Worm (Caenorhabditis elegans) whole organism, L4 larva: Measurements from ENCODE around the gene F11A5.5.

ENCODE experiments used
- F26F4.8 ChIP-seq: fragments of 200-800 bp; sonication (Bioruptor generic); conservative IDR thresholded peaks from 2 replicates; pipeline ENCODE4 v1.3.6; 2022; ENCODE audit warnings: missing genetic modification characterization, missing compliant biosample characterization
- F37D6.2 ChIP-seq: sonication (generic microtip); optimal IDR thresholded peaks from 2 replicates; lab custom pipeline; 2016; ENCODE audit warnings: mild to moderate bottlenecking, missing genetic modification characterization, missing compliant biosample characterization
- F44E2.7 ChIP-seq: fragments of 200-800 bp; sonication (Bioruptor generic); IDR thresholded peaks from 2 replicates; pipeline ENCODE4 v2.1.2; 2022; ENCODE audit warnings: missing genetic modification characterization, missing compliant biosample characterization
- F49E8.2 ChIP-seq: sonication (generic microtip); optimal IDR thresholded peaks from 2 replicates; lab custom pipeline; 2016; ENCODE audit warnings: missing compliant biosample characterization, mild to moderate bottlenecking, missing genetic modification characterization, borderline replicate concordance
- Y5F2A.4 ChIP-seq: fragments of 200-800 bp; sonication (Bioruptor generic); optimal IDR thresholded peaks from 2 replicates; lab custom pipeline; 2018; ENCODE audit warnings: mild to moderate bottlenecking, missing genetic modification characterization, missing compliant biosample characterization
- Y75B8A.6 ChIP-seq: fragments of 200-800 bp; sonication (Bioruptor generic); IDR thresholded peaks from 2 replicates; pipeline ENCODE4 v1.3.6; 2022; ENCODE audit warnings: missing genetic modification reagents, missing genetic modification characterization, missing compliant biosample characterization
- ZK546.5 ChIP-seq, 2 experiments: sonication (generic microtip); optimal IDR thresholded peaks; 2 replicates each; lab custom pipeline; 2017; ENCODE audit warnings: missing biosample characterization in 2 of 2, missing genetic modification characterization in 2 of 2
- ceh-20 ChIP-seq: fragments of 200-800 bp; sonication (Bioruptor generic); IDR thresholded peaks from 2 replicates; pipeline ENCODE4 v1.3.6; 2022; ENCODE audit warnings: missing genetic modification reagents, missing genetic modification characterization, missing compliant biosample characterization
- ceh-62 ChIP-seq: sonication (generic microtip); optimal IDR thresholded peaks from 2 replicates; lab custom pipeline; 2017; ENCODE audit warnings: missing biosample characterization, missing genetic modification characterization
- ceh-82 ChIP-seq: sonication (generic microtip); optimal IDR thresholded peaks from 2 replicates; lab custom pipeline; 2017; ENCODE audit warnings: missing biosample characterization, missing genetic modification characterization
- ctbp-1 ChIP-seq: fragments of 200-800 bp; sonication (Bioruptor generic); IDR thresholded peaks from 2 replicates; pipeline ENCODE4 v1.3.6; 2022; ENCODE audit warnings: missing genetic modification reagents, missing genetic modification characterization, missing compliant biosample characterization
- daf-16 ChIP-seq, 3 experiments: sonication (generic microtip); optimal IDR thresholded peaks; 2 replicates each; lab custom pipeline; 2016 to 2017; ENCODE audit warnings: missing genetic modification characterization in 3 of 3, missing genetic modification reagents in 3 of 3, mild to moderate bottlenecking in 2 of 3, missing compliant biosample characterization in 2 of 3, missing biosample characterization in 1 of 3, moderate library complexity in 1 of 3
- daf-19 ChIP-seq: fragments of 200-800 bp; sonication (Bioruptor generic); conservative IDR thresholded peaks from 2 replicates; pipeline ENCODE4 v1.3.6; 2022; ENCODE audit warnings: missing genetic modification characterization, missing compliant biosample characterization
- dmd-6 ChIP-seq: fragments of 200-800 bp; sonication (Bioruptor generic); IDR thresholded peaks from 2 replicates; pipeline ENCODE4 v1.3.6; 2022; ENCODE audit warnings: missing genetic modification reagents, missing genetic modification characterization, missing compliant biosample characterization
- dve-1 ChIP-seq: sonication (generic microtip); optimal IDR thresholded peaks from 2 replicates; lab custom pipeline; 2017; ENCODE audit warnings: antibody characterized with exemption, mild to moderate bottlenecking, missing genetic modification characterization, missing compliant biosample characterization; ENCODE audit not compliant: insufficient read depth
- egl-27 ChIP-seq: sonication (generic microtip); optimal IDR thresholded peaks from 3 replicates; lab custom pipeline; 2017; ENCODE audit warnings: missing biosample characterization, missing genetic modification reagents, missing genetic modification characterization
- fkh-10 ChIP-seq: fragments of 150-350 bp; optimal IDR thresholded peaks from 2 replicates; lab custom pipeline; 2014; ENCODE audit warnings: missing biosample characterization, missing genetic modification reagents, missing genetic modification characterization
- gei-8 ChIP-seq: fragments of 200-800 bp; sonication (Bioruptor generic); optimal IDR thresholded peaks from 2 replicates; lab custom pipeline; 2018; ENCODE audit warnings: mild to moderate bottlenecking, missing genetic modification characterization, missing compliant biosample characterization
- hif-1 ChIP-seq, 2 experiments: sonication (generic microtip); optimal IDR thresholded peaks; 2 replicates each; lab custom pipeline; 2016 to 2017; ENCODE audit warnings: missing compliant biosample characterization in 2 of 2, missing genetic modification characterization in 2 of 2, missing genetic modification reagents in 2 of 2, missing genotype in 2 of 2, mild to moderate bottlenecking in 1 of 2
- hlh-11 ChIP-seq: fragments of 200-800 bp; sonication (Bioruptor generic); optimal IDR thresholded peaks from 2 replicates; lab custom pipeline; 2018; ENCODE audit warnings: mild to moderate bottlenecking, missing genetic modification characterization, missing compliant biosample characterization
- lin-1 ChIP-seq: fragments of 200-800 bp; sonication (Bioruptor generic); IDR thresholded peaks from 2 replicates; pipeline ENCODE4 v1.3.6; 2022; ENCODE audit warnings: missing genetic modification reagents, missing genetic modification characterization, missing compliant biosample characterization
- lin-13 ChIP-seq: fragments of 150-350 bp; optimal IDR thresholded peaks from 2 replicates; lab custom pipeline; 2014; ENCODE audit warnings: missing biosample characterization, missing genetic modification reagents, missing genetic modification characterization
- lin-29 ChIP-seq: fragments of 200-800 bp; sonication (Bioruptor generic); IDR thresholded peaks from 2 replicates; pipeline ENCODE4 v1.3.6; 2022; ENCODE audit warnings: missing genetic modification reagents, missing genetic modification characterization, missing compliant biosample characterization
- lin-38 ChIP-seq: fragments of 200-800 bp; sonication (Bioruptor generic); IDR thresholded peaks from 2 replicates; pipeline ENCODE4 v1.3.6; 2022; ENCODE audit warnings: missing genetic modification reagents, missing genetic modification characterization, missing compliant biosample characterization
- lin-39 ChIP-seq: fragments of 150-350 bp; optimal IDR thresholded peaks from 2 replicates; lab custom pipeline; 2014; ENCODE audit warnings: missing biosample characterization, missing genetic modification reagents, missing genetic modification characterization
- madf-5 ChIP-seq, 2 experiments: fragments of 200-800 bp; sonication (Bioruptor generic); IDR thresholded peaks; 2 replicates each; pipeline ENCODE4 v1.3.6; 2022; ENCODE audit warnings: missing compliant biosample characterization in 2 of 2, missing genetic modification characterization in 2 of 2
- mdt-29 ChIP-seq: fragments of 200-800 bp; sonication (Bioruptor generic); IDR thresholded peaks from 2 replicates; pipeline ENCODE4 v1.3.6; 2022; ENCODE audit warnings: missing genetic modification reagents, missing genetic modification characterization, missing compliant biosample characterization
- mxl-2 ChIP-seq: fragments of 200-800 bp; sonication (Bioruptor generic); conservative IDR thresholded peaks from 2 replicates; pipeline ENCODE4 v1.3.6; 2022; ENCODE audit warnings: missing genetic modification reagents, missing genetic modification characterization, missing compliant biosample characterization
- nhr-10 ChIP-seq: fragments of 150-350 bp; optimal IDR thresholded peaks from 2 replicates; lab custom pipeline; 2014; ENCODE audit warnings: missing biosample characterization, missing genetic modification characterization
- nhr-102 ChIP-seq: sonication (generic microtip); optimal IDR thresholded peaks from 2 replicates; lab custom pipeline; 2016; ENCODE audit warnings: mild to moderate bottlenecking, missing genetic modification characterization, moderate library complexity, missing compliant biosample characterization
- nhr-111 ChIP-seq: fragments of 200-800 bp; sonication (Bioruptor generic); optimal IDR thresholded peaks from 2 replicates; lab custom pipeline; 2018; ENCODE audit warnings: mild to moderate bottlenecking, missing genetic modification characterization, missing compliant biosample characterization
- nhr-28 ChIP-seq: fragments of 150-350 bp; optimal IDR thresholded peaks from 2 replicates; lab custom pipeline; 2014; ENCODE audit warnings: missing biosample characterization, missing genetic modification characterization
- pha-4 ChIP-seq, 2 experiments: fragments of 150-350 bp in 1 of 2; fragments of 200-800 bp in 1 of 2; sonication (Bioruptor generic) in 1 of 2; IDR thresholded peaks in 1 of 2; optimal IDR thresholded peaks in 1 of 2; 2 replicates each; pipeline versions ENCODE4 v1.3.6 to Lab custom; 2014 to 2022; ENCODE audit warnings: missing genetic modification characterization in 2 of 2, missing genetic modification reagents in 2 of 2, missing biosample characterization in 1 of 2, missing compliant biosample characterization in 1 of 2
- rbr-2 ChIP-seq: sonication (generic microtip); optimal IDR thresholded peaks from 2 replicates; lab custom pipeline; 2016; ENCODE audit warnings: missing genotype, missing genetic modification characterization, missing compliant biosample characterization
- snpc-1.2 ChIP-seq: fragments of 200-800 bp; sonication (Bioruptor generic); IDR thresholded peaks from 2 replicates; pipeline ENCODE4 v1.3.6; 2022; ENCODE audit warnings: missing genetic modification reagents, missing genetic modification characterization, missing compliant biosample characterization
- spr-1 ChIP-seq: sonication (generic microtip); optimal IDR thresholded peaks from 2 replicates; lab custom pipeline; 2016; ENCODE audit warnings: mild to moderate bottlenecking, missing genetic modification characterization, missing compliant biosample characterization
- tra-1 ChIP-seq: fragments of 200-800 bp; sonication (Bioruptor generic); IDR thresholded peaks from 2 replicates; pipeline ENCODE4 v1.3.6; 2022; ENCODE audit warnings: missing genetic modification reagents, missing genetic modification characterization, missing compliant biosample characterization
- unc-39 ChIP-seq: sonication (generic microtip); optimal IDR thresholded peaks from 2 replicates; lab custom pipeline; 2017; ENCODE audit warnings: missing biosample characterization, missing genetic modification characterization
- unc-62 ChIP-seq, 3 experiments: fragments of 150-350 bp in 1 of 3; sonication (generic microtip); optimal IDR thresholded peaks in 2 of 3; peaks in 1 of 3; 1 replicate in 1 of 3; 2 replicates in 2 of 3; lab custom pipeline; 2014 to 2017; ENCODE audit warnings: missing biosample characterization in 3 of 3, missing genetic modification characterization in 3 of 3, missing genetic modification reagents in 3 of 3, missing genotype in 1 of 3
- zag-1 ChIP-seq: fragments of 150-350 bp; optimal IDR thresholded peaks from 2 replicates; lab custom pipeline; 2014; ENCODE audit warnings: missing biosample characterization, missing genetic modification characterization
- zfp-2 ChIP-seq: sonication (generic microtip); optimal IDR thresholded peaks from 2 replicates; lab custom pipeline; 2016; ENCODE audit warnings: mild to moderate bottlenecking, missing genetic modification characterization, missing compliant biosample characterization
- zip-11 ChIP-seq: fragments of 200-800 bp; sonication (Bioruptor generic); IDR thresholded peaks from 2 replicates; pipeline ENCODE4 v1.3.6; 2022; ENCODE audit warnings: missing genetic modification characterization, missing compliant biosample characterization
- ztf-7 ChIP-seq: fragments of 150-350 bp; optimal IDR thresholded peaks from 2 replicates; lab custom pipeline; 2014; ENCODE audit warnings: missing biosample characterization, missing genetic modification characterization

Gene F11A5.5

ce11 chrV:16220020-16220419 is 21.9 kb downstream of the F11A5.5 start:
- no peak for TF ChIP-seq nhr-102 (tag; lab: Kevin White, UChicago)
- peak in 1 of 2 experiments; percentile 93 for TF ChIP-seq unc-62 (GFP tag; optimal IDR thresholded peaks at IDR 0.05 in 1 of 2; lab: Kevin White, UChicago)
- no peak for TF ChIP-seq unc-62 (tag; optimal IDR thresholded peaks at IDR 0.05; lab: Kevin White, UChicago)
- TF ChIP-seq lin-38 (GFP tag; lab: Robert Waterston, UW) = no peak

ce11 chrV:16224027-16224426 is 25.9 kb downstream of the F11A5.5 start, which contains the start of gene stdh-2:
Gene stdh-2 (plus strand): TSS chrV:16224327.
- TF ChIP-seq ceh-20 (GFP tag; lab: Robert Waterston, UW) (no peak), fkh-10 (no peak), gei-8 (no peak), egl-27 (no peak), nhr-28 (tag; lab: Kevin White, UChicago) (peak; percentile 54), hlh-11 (no peak)

DNA sequence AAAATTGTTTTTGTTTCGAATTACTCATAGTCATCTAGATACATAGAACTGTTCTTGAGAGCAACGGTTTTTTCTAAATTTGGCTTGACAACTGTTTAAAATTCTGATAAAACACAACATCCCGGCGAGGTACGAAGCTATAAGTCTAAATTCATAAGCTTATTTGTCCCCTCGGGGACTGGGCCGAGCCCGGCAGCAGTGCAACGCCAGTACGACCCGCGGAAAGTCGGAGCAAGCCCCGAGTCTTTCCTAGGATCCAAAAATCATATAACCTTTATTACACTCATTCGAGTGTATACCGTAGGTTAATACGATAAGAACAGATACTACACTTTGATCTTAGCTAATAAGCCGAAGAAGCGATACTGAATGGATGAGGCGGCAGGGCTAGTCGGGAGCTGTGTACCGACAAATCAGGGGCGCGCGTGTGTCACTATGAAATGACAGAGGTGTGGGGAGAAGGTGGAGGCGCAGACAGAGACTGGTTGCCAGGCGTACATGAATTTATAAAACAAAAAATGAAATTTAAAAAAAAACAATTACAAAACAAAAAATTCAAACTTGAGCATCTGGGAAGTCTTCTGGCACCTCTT is 27.5 kb downstream of the F11A5.5 start:
- TF ChIP-seq F44E2.7 (no peak), Y5F2A.4 (GFP tag; lab: Kevin White, UChicago) (no peak), madf-5 (GFP tag; IDR thresholded peaks at IDR 0.05; lab: Robert Waterston, UW) (no peak), daf-16 (GFP tag; optimal IDR thresholded peaks at IDR 0.05; lab: Kevin White, UChicago) (peak in 1 of 2 experiments; percentile 31), daf-16 (tag; optimal IDR thresholded peaks at IDR 0.05; lab: Kevin White, UChicago) (no peak), zip-11 (GFP tag; lab: Robert Waterston, UW) (no peak), daf-19 (GFP tag; lab: Robert Waterston, UW) (no peak), F26F4.8 (GFP tag; lab: Robert Waterston, UW) (no peak), zfp-2 (tag; lab: Kevin White, UChicago) (no peak), pha-4 (GFP tag; IDR thresholded peaks at IDR 0.05; lab: Robert Waterston, UW) (0 out of 2 replicates have a peak, but pooled peaks have one; percentile 10), pha-4 (tag; optimal IDR thresholded peaks at IDR 0.05; lab: Kevin White, UChicago) (no peak), lin-1 (GFP tag; lab: Robert Waterston, UW) (no peak), spr-1 (no peak), gei-8 (no peak), egl-27 (no peak), F49E8.2 (peak; percentile 81), nhr-10 (no peak), dmd-6 (GFP tag; lab: Robert Waterston, UW) (peak; percentile 42; the same call in 1 of the 2 replicates), nhr-111 (GFP tag; lab: Kevin White, UChicago) (no peak), mxl-2 (GFP tag; lab: Robert Waterston, UW) (no peak), F37D6.2 (tag; lab: Kevin White, UChicago) (no peak), unc-62 (GFP tag; optimal IDR thresholded peaks at IDR 0.05 in 1 of 2; lab: Kevin White, UChicago) (no peak), unc-62 (tag; optimal IDR thresholded peaks at IDR 0.05; lab: Kevin White, UChicago) (no peak), lin-38 (GFP tag; lab: Robert Waterston, UW) (peak; percentile 40; the same call in 1 of the 2 replicates), ztf-7 (tag; lab: Kevin White, UChicago) (no peak), lin-39 (tag; lab: Kevin White, UChicago) (no peak), zag-1 (tag; lab: Kevin White, UChicago) (no peak), dve-1 (tag; lab: Kevin White, UChicago) (peak; percentile 18), ceh-82 (tag; lab: Kevin White, UChicago) (no peak), ceh-62 (tag; lab: Kevin White, UChicago) (no peak), ZK546.5 (tag; optimal IDR thresholded peaks at IDR 0.05; lab: Kevin White, UChicago) (no peak), lin-13 (GFP tag; lab: Kevin White, UChicago) (no peak), ctbp-1 (no peak), ceh-20 (GFP tag; lab: Robert Waterston, UW) (no peak), hif-1 (tag; optimal IDR thresholded peaks at IDR 0.05; lab: Kevin White, UChicago) (no peak), mdt-29 (GFP tag; lab: Robert Waterston, UW) (0 out of 2 replicates have a peak, but pooled peaks have one; percentile 25), hlh-11 (peak; percentile 14), lin-29 (GFP tag; lab: Robert Waterston, UW) (no peak), tra-1 (GFP tag; lab: Robert Waterston, UW) (peak; percentile 42; the same call in 1 of the 2 replicates), Y75B8A.6 (GFP tag; lab: Robert Waterston, UW) (0 out of 2 replicates have a peak, but pooled peaks have one; percentile 17), snpc-1.2 (GFP tag; lab: Robert Waterston, UW) (peak; percentile 65), unc-39 (tag; lab: Kevin White, UChicago) (no peak), rbr-2 (tag; lab: Kevin White, UChicago) (no peak)
